Worm (Caenorhabditis elegans): Measurements from ENCODE around the gene pho-4.

DNA sequence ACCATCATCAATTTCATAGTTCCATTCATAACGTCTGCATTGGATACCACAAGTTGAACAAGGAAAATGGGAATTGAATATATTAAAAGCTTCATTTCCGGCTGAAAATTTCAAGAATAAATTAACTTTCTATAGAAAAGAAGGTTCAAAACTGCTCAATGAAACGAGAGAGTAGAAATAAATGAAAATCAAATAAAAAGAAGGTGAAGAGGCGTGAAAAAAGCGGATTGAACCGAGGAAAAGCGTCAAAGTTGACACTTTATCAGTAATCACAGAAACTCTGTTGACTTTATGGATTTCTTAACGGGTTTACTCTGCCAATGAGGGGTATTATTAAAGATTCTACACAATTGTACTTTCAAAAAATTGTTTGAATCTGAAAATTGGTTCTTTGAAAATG lies at the start of gene pho-4:
- TF ChIP-seq dao-5 (tag; optimal IDR thresholded peaks at IDR 0.05) (no peak), him-1 (tag; optimal IDR thresholded peaks at IDR 0.05) (no peak), W03F9.2 (tag; optimal IDR thresholded peaks at IDR 0.05) (no peak)
